Worm (Caenorhabditis elegans): ENCODE measurements around the gene inos-1.

Gene inos-1

DNA sequence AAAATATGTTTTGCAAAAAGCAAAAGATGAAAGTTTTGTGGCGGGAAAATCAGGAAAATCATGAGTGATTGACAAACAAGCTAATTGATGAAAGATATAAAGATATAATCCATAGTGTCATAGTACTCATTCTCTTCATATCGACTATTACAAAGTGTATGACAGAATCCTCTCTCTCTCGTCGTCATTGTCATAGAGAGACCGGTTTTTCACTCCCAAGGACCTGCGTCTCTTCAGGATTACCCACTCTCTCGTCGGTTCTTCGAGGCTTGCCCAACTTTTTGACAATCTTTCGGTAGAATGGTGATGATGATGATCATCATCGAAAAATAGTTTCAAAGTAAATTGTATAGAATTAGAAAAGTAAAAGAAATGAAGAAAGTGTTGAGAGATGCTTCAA, 37.2 kb upstream of the inos-1 start:
- TF ChIP-seq hmg-1.2 (GFP tag; IDR thresholded peaks at IDR 0.05) (peak; percentile 82), lin-40 (tag; optimal IDR thresholded peaks at IDR 0.05) (peak; percentile 15), pha-4 (tag; optimal IDR thresholded peaks at IDR 0.05) (no peak)

DNA sequence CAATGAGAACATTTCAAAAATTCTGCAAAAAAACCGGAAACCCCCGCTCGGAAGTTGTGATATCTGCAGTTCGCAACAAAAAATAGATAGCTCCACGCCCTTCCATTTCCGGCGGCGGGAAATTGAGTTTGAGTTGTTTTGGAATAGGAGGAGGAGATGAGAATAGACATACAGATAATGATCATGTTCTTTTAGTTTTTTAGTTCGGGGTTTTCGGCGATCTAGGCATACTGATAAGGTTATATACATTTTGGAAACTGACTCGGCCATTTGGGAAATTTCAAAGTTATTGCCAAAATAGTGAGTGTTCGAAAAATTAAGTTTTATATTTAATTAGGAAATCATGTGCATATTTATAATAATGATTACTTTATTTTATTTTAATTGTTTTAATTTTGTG, 33.8 kb upstream of the inos-1 start:
- TF ChIP-seq F52B5.7 (tag; optimal IDR thresholded peaks at IDR 0.05) (no peak), nfya-1 (tag; optimal IDR thresholded peaks at IDR 0.05; ENCODE audit: borderline replicate concordance, insufficient read depth) (no peak), lsl-1 (GFP tag; optimal IDR thresholded peaks at IDR 0.05) (no peak), unc-62 (GFP tag; optimal IDR thresholded peaks at IDR 0.05) (no peak), lag-1 (GFP tag; IDR thresholded peaks at IDR 0.05) (no peak), athp-1 (tag; optimal IDR thresholded peaks at IDR 0.05) (no peak), zim-3 (tag; optimal IDR thresholded peaks at IDR 0.05) (no peak), zfh-2 (GFP tag; conservative IDR thresholded peaks at IDR 0.05) (no peak), aptf-3 (GFP tag; IDR thresholded peaks at IDR 0.05) (no peak), F57A8.1 (GFP tag; optimal IDR thresholded peaks at IDR 0.05) (no peak), C17E4.6 (GFP tag; IDR thresholded peaks at IDR 0.05) (no peak), sea-2 (GFP tag; IDR thresholded peaks at IDR 0.05) (no peak), F39B2.1 (GFP tag; IDR thresholded peaks at IDR 0.05) (no peak), B0261.1 (tag; optimal IDR thresholded peaks at IDR 0.05) (no peak), let-607 (tag; optimal IDR thresholded peaks at IDR 0.05) (no peak), madf-8 (GFP tag; conservative IDR thresholded peaks at IDR 0.05) (no peak), F49E8.2 (tag; optimal IDR thresholded peaks at IDR 0.05; ENCODE audit: insufficient read depth) (no peak)

- TF ChIP-seq snpc-4 (GFP tag; optimal IDR thresholded peaks at IDR 0.05) (no peak), snpc-4 (tag; optimal IDR thresholded peaks at IDR 0.05) (peak in 1 of 4 experiments; percentile 14), athp-1 (tag; optimal IDR thresholded peaks at IDR 0.05) (no peak)
These were observed 32.4 kb upstream of the inos-1 start, which contains the start of gene F13D12.8 for ce11 chrII:11732513-11732912. TSS of gene F13D12.8 (minus strand) at chrII:11732594.

DNA sequence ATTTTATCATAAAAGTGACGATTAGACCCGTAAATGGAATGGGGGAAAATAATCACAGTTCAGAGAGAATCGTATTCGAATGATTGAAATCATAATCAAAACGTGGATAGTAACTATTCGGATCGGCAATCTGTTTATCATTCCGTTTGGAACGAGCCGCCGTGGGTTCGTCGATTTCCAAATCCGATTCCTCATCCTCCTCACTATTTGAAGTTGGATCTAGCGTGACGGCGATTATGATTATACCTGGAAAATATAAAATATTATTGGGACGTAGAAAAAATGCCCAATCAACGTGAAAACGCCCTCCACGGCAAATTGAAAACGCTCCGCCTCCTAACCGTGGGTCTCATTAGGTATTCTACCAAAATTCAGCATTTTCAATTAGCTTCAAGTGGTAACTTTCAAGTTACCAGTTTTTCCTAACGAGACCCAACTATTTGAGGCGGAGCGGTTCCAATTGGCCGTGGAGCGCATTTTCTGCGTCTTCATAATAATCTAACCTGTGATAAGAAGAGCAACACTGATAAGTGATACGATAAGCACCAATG, 31.1 kb upstream of the inos-1 start:
- TF ChIP-seq F37B4.10 (GFP tag; IDR thresholded peaks at IDR 0.05), result no peak
- TF ChIP-seq ztf-26 (tag; optimal IDR thresholded peaks at IDR 0.05), result peak; percentile 49
- TF ChIP-seq lin-40 (tag; optimal IDR thresholded peaks at IDR 0.05), result peak; percentile 63
- no peak for TF ChIP-seq snpc-4 (GFP tag; optimal IDR thresholded peaks at IDR 0.05)
- TF ChIP-seq snpc-4 (tag; optimal IDR thresholded peaks at IDR 0.05), result peak in 1 of 4 experiments; percentile 13
- TF ChIP-seq madf-6 (GFP tag; IDR thresholded peaks at IDR 0.05), result peak; percentile 20
- peak; percentile 15; the same call in 1 of the 2 replicates for TF ChIP-seq hmg-1.2 (GFP tag; IDR thresholded peaks at IDR 0.05)
- TF ChIP-seq lin-35 (GFP tag; optimal IDR thresholded peaks at IDR 0.05), result peak in 1 of 3 experiments; percentile 40
- peak; percentile 61; the same call in 1 of the 2 replicates for TF ChIP-seq Y56A3A.18 (GFP tag; IDR thresholded peaks at IDR 0.05)
- peak; percentile 6 for TF ChIP-seq K12H6.12 (tag; optimal IDR thresholded peaks at IDR 0.05)
- no peak for TF ChIP-seq Y67H2A.10 (GFP tag; conservative IDR thresholded peaks at IDR 0.05)
- peak; percentile 89 for TF ChIP-seq B0336.3 (GFP tag; IDR thresholded peaks at IDR 0.05)
- TF ChIP-seq nfyb-1 (GFP tag; IDR thresholded peaks at IDR 0.05), result peak; percentile 72
- TF ChIP-seq madf-10 (tag; optimal IDR thresholded peaks at IDR 0.05), result peak; percentile 58
- TF ChIP-seq nhr-80 (tag; optimal IDR thresholded peaks at IDR 0.05), result peak; percentile 62
- peak; percentile 16; the same call in 1 of the 2 replicates for TF ChIP-seq pbrm-1 (GFP tag; IDR thresholded peaks at IDR 0.05)
- 0 out of 2 replicates have a peak, but pooled peaks have one; percentile 15 for TF ChIP-seq madf-3 (GFP tag; IDR thresholded peaks at IDR 0.05)
- no peak for TF ChIP-seq hrde-1 (tag; optimal IDR thresholded peaks at IDR 0.05; ENCODE audit: borderline replicate concordance)
- peak; percentile 66 for TF ChIP-seq mcd-1 (GFP tag; IDR thresholded peaks at IDR 0.05)
- TF ChIP-seq cebp-1 (GFP tag; IDR thresholded peaks at IDR 0.05), result no peak
- peak; percentile 42 for TF ChIP-seq cebp-1 (tag; optimal IDR thresholded peaks at IDR 0.05)
- peak in 1 of 2 experiments; percentile 9 for TF ChIP-seq let-607 (tag; optimal IDR thresholded peaks at IDR 0.05)
- peak; percentile 49; the same call in 1 of the 2 replicates for TF ChIP-seq Y95B8A.8 (GFP tag; IDR thresholded peaks at IDR 0.05)
- peak; percentile 92; the same call in 1 of the 2 replicates for TF ChIP-seq Y53G8AR.9 (GFP tag; conservative IDR thresholded peaks at IDR 0.05)
- TF ChIP-seq atf-7 (tag; optimal IDR thresholded peaks at IDR 0.05), result peak; percentile 20
- no peak for TF ChIP-seq cebp-2 (GFP tag; IDR thresholded peaks at IDR 0.05)

All from whole organism, young adult.